Fruit fly (Drosophila melanogaster) whole organism, embryonic: Measurements from ENCODE around the gene lap.
A peak's percentile ranks its signal among the peaks of the same experiment; 100 is the strongest.

Source experiments
- Atf-2 ChIP-seq: fragments of 200-800 bp; sonication (Bioruptor generic); optimal IDR thresholded peaks from 2 replicates; lab custom pipeline; 2016; ENCODE audit warnings: missing biosample characterization, missing genetic modification characterization
- Bteb2 ChIP-seq: fragments of 200-800 bp; sonication (Bioruptor generic); optimal IDR thresholded peaks from 2 replicates; lab custom pipeline; 2016; ENCODE audit warnings: missing biosample characterization, missing genetic modification characterization
- CG11695 ChIP-seq: fragments of 200-800 bp; sonication (Bioruptor generic); IDR thresholded peaks from 3 replicates; pipeline ENCODE4 v1.3.6; 2022; ENCODE audit warnings: missing biosample characterization, missing genetic modification characterization
- CG11696 ChIP-seq: fragments of 200-800 bp; sonication (Bioruptor generic); IDR thresholded peaks from 2 replicates; pipeline ENCODE4 v1.3.6; 2022; ENCODE audit warnings: missing biosample characterization, missing genetic modification characterization
- CG13894 ChIP-seq: fragments of 200-800 bp; sonication (Bioruptor generic); optimal IDR thresholded peaks from 3 replicates; lab custom pipeline; 2018; ENCODE audit warnings: missing biosample characterization, mild to moderate bottlenecking, missing genetic modification characterization, moderate library complexity
- CG14965 ChIP-seq: fragments of 200-800 bp; sonication (Bioruptor generic); optimal IDR thresholded peaks from 2 replicates; lab custom pipeline; 2016; ENCODE audit warnings: missing biosample characterization, missing genetic modification characterization, borderline replicate concordance
- CG1603 ChIP-seq: fragments of 200-800 bp; sonication (Bioruptor generic); optimal IDR thresholded peaks from 2 replicates; lab custom pipeline; 2019; ENCODE audit warnings: missing biosample characterization, mild to moderate bottlenecking, missing genetic modification characterization, moderate library complexity
- CG4424 ChIP-seq: fragments of 200-800 bp; sonication (Bioruptor generic); optimal IDR thresholded peaks from 3 replicates; lab custom pipeline; 2016; ENCODE audit warnings: missing biosample characterization, missing genetic modification characterization
- CG4730 ChIP-seq: fragments of 200-800 bp; sonication (Bioruptor generic); IDR thresholded peaks from 2 replicates; pipeline ENCODE4 v1.3.6; 2022; ENCODE audit warnings: missing biosample characterization, missing genetic modification characterization
- CG6689 ChIP-seq: fragments of 200-800 bp; sonication (Bioruptor generic); IDR thresholded peaks from 2 replicates; pipeline ENCODE4 v1.3.6; 2022; ENCODE audit warnings: missing biosample characterization, missing genetic modification characterization
- CG8089 ChIP-seq: fragments of 200-800 bp; sonication (Bioruptor generic); optimal IDR thresholded peaks from 3 replicates; lab custom pipeline; 2016; ENCODE audit warnings: missing biosample characterization, missing genetic modification characterization
- CG8924 ChIP-seq: fragments of 200-800 bp; optimal IDR thresholded peaks from 3 replicates; lab custom pipeline; 2019; ENCODE audit warnings: missing biosample characterization, mild to moderate bottlenecking, missing genetic modification characterization, moderate library complexity
- CG9727 ChIP-seq: fragments of 200-800 bp; sonication (Bioruptor generic); optimal IDR thresholded peaks from 3 replicates; lab custom pipeline; 2017; ENCODE audit warnings: missing biosample characterization, mild to moderate bottlenecking, missing genetic modification characterization
- CG9932 ChIP-seq: fragments of 200-800 bp; sonication (Bioruptor generic); IDR thresholded peaks from 2 replicates; pipeline ENCODE4 v1.3.6; 2022; ENCODE audit warnings: missing biosample characterization, missing genetic modification characterization
- CHES-1-like ChIP-seq: fragments of 200-800 bp; sonication (Bioruptor generic); optimal IDR thresholded peaks from 2 replicates; lab custom pipeline; 2016; ENCODE audit warnings: missing biosample characterization, missing genetic modification characterization
- CTCF ChIP-seq: fragments of 200-800 bp; sonication (Bioruptor generic); optimal IDR thresholded peaks from 2 replicates; lab custom pipeline; 2017; ENCODE audit warnings: missing biosample characterization, mild to moderate bottlenecking, missing genetic modification characterization, moderate library complexity
- Dfd ChIP-seq, 2 experiments: fragments of >200 bp; optimal IDR thresholded peaks; 2 replicates each; lab custom pipeline; 2017; ENCODE audit warnings: missing biosample characterization in 2 of 2, missing genetic modification characterization in 2 of 2
- Dref ChIP-seq: fragments of 200-800 bp; sonication (Bioruptor generic); IDR thresholded peaks from 2 replicates; pipeline ENCODE4 v1.3.6; 2022; ENCODE audit warnings: missing biosample characterization, missing genetic modification characterization
- Ets65A ChIP-seq: fragments of 200-800 bp; sonication (Bioruptor generic); peaks from one replicate; lab custom pipeline; 2016; ENCODE audit warnings: missing biosample characterization, missing genetic modification characterization
- Hand ChIP-seq: fragments of 200-800 bp; sonication (Bioruptor generic); optimal IDR thresholded peaks from 2 replicates; lab custom pipeline; 2017; ENCODE audit warnings: mild to moderate bottlenecking, missing biosample characterization, missing genetic modification reagents, missing genetic modification characterization
- Hr78 ChIP-seq, 2 experiments: fragments of 200-800 bp in 1 of 2; fragments of >200 bp in 1 of 2; sonication (Bioruptor generic) in 1 of 2; optimal IDR thresholded peaks; 2 replicates each; lab custom pipeline; 2017 to 2019; ENCODE audit warnings: missing biosample characterization in 2 of 2, missing genetic modification characterization in 2 of 2, mild to moderate bottlenecking in 1 of 2, moderate library complexity in 1 of 2
- Lhr ChIP-seq: fragments of 200-800 bp; sonication (Bioruptor generic); optimal IDR thresholded peaks from 3 replicates; lab custom pipeline; 2017; ENCODE audit warnings: mild to moderate bottlenecking, missing biosample characterization, missing genetic modification reagents, missing genetic modification characterization
- Neu2 ChIP-seq: fragments of 200-800 bp; sonication (Bioruptor generic); optimal IDR thresholded peaks from 3 replicates; lab custom pipeline; 2016; ENCODE audit warnings: missing biosample characterization, missing genetic modification characterization, borderline replicate concordance
- cas ChIP-seq: fragments of 200-800 bp; sonication (Bioruptor generic); IDR thresholded peaks from 2 replicates; pipeline ENCODE4 v1.3.6; 2022; ENCODE audit warnings: missing biosample characterization, missing genetic modification characterization
- chif ChIP-seq, 2 experiments: fragments of 200-800 bp; sonication (Bioruptor generic); optimal IDR thresholded peaks; 3 replicates each; lab custom pipeline; 2016; ENCODE audit warnings: missing biosample characterization in 2 of 2, missing genetic modification characterization in 2 of 2
- crc ChIP-seq: fragments of 200-800 bp; sonication (Bioruptor generic); optimal IDR thresholded peaks from 2 replicates; lab custom pipeline; 2016; ENCODE audit warnings: missing biosample characterization, missing genetic modification characterization
- crol ChIP-seq: fragments of 200-800 bp; sonication (Bioruptor generic); IDR thresholded peaks from 2 replicates; pipeline ENCODE4 v1.3.6; 2022; ENCODE audit warnings: missing biosample characterization, missing genetic modification characterization
- eyg ChIP-seq: fragments of 200-800 bp; sonication (Bioruptor generic); optimal IDR thresholded peaks from 3 replicates; lab custom pipeline; 2016; ENCODE audit warnings: missing biosample characterization, missing genetic modification characterization
- fd96Cb ChIP-seq: fragments of 200-800 bp; sonication (Bioruptor generic); optimal IDR thresholded peaks from 2 replicates; lab custom pipeline; 2018; ENCODE audit warnings: missing biosample characterization, mild to moderate bottlenecking, missing genetic modification characterization, moderate library complexity
- grn ChIP-seq: fragments of 200-800 bp; sonication (Bioruptor generic); optimal IDR thresholded peaks from 3 replicates; lab custom pipeline; 2017; ENCODE audit warnings: missing biosample characterization, missing genetic modification characterization
- gsb-n ChIP-seq: fragments of 200-800 bp; sonication (Bioruptor generic); optimal IDR thresholded peaks from 3 replicates; lab custom pipeline; 2018; ENCODE audit warnings: missing biosample characterization, mild to moderate bottlenecking, missing genetic modification characterization
- ham ChIP-seq: fragments of 200-800 bp; sonication (Bioruptor generic); IDR thresholded peaks from 2 replicates; pipeline ENCODE4 v1.3.6; 2022; ENCODE audit warnings: missing biosample characterization, missing genetic modification characterization
- lov ChIP-seq, 2 experiments: fragments of 200-800 bp in 1 of 2; fragments of >200 bp in 1 of 2; sonication (Bioruptor generic) in 1 of 2; IDR thresholded peaks in 1 of 2; optimal IDR thresholded peaks in 1 of 2; 2 replicates in 1 of 2; 3 replicates in 1 of 2; pipeline versions ENCODE4 v1.3.6 to Lab custom; 2017 to 2022; ENCODE audit warnings: missing biosample characterization in 1 of 2, missing genetic modification characterization in 1 of 2
- maf-S ChIP-seq: fragments of 200-800 bp; sonication (Bioruptor generic); optimal IDR thresholded peaks from 2 replicates; lab custom pipeline; 2016; ENCODE audit warnings: missing biosample characterization, missing genetic modification characterization
- nau ChIP-seq: fragments of 200-800 bp; sonication (Bioruptor generic); optimal IDR thresholded peaks from 3 replicates; lab custom pipeline; 2017; ENCODE audit warnings: missing biosample characterization, mild to moderate bottlenecking, missing genetic modification characterization, missing genetic modification reagents
- nerfin-2 ChIP-seq: fragments of 200-800 bp; sonication (Bioruptor generic); IDR thresholded peaks from 2 replicates; pipeline ENCODE4 v1.3.6; 2022; ENCODE audit warnings: missing biosample characterization, missing genetic modification characterization; ENCODE audit not compliant: partially characterized antibody
- onecut ChIP-seq: fragments of 200-800 bp; sonication (Bioruptor generic); IDR thresholded peaks from 2 replicates; pipeline ENCODE4 v1.3.6; 2022; ENCODE audit warnings: missing biosample characterization, missing genetic modification characterization
- prd ChIP-seq, 3 experiments: fragments of >200 bp in 2 of 3; fragments of 200-800 bp in 1 of 3; sonication (Bioruptor generic) in 1 of 3; optimal IDR thresholded peaks in 2 of 3; IDR thresholded peaks in 1 of 3; 2 replicates in 2 of 3; 3 replicates in 1 of 3; pipeline versions ENCODE4 v1.3.6 to Lab custom; 2017 to 2022; ENCODE audit warnings: missing biosample characterization in 1 of 3, missing genetic modification characterization in 1 of 3
- pros ChIP-seq: fragments of 200-800 bp; sonication (Bioruptor generic); optimal IDR thresholded peaks from 3 replicates; lab custom pipeline; 2019; ENCODE audit warnings: missing biosample characterization, mild to moderate bottlenecking, missing genetic modification characterization, moderate library complexity
- ro ChIP-seq: fragments of 200-800 bp; sonication (Bioruptor generic); IDR thresholded peaks from 2 replicates; pipeline ENCODE4 v1.3.6; 2022; ENCODE audit warnings: missing biosample characterization, missing genetic modification characterization
- slbo ChIP-seq: fragments of 200-800 bp; sonication (Bioruptor generic); IDR thresholded peaks from 2 replicates; pipeline ENCODE4 v1.3.6; 2022; ENCODE audit warnings: missing biosample characterization, missing genetic modification characterization
- twi ChIP-seq: fragments of 200-800 bp; optimal IDR thresholded peaks from 2 replicates; lab custom pipeline; 2019; ENCODE audit warnings: missing biosample characterization, mild to moderate bottlenecking, missing genetic modification characterization, moderate library complexity
- unc-4 ChIP-seq: fragments of 200-800 bp; sonication (Bioruptor generic); IDR thresholded peaks from 2 replicates; pipeline ENCODE4 v1.3.6; 2022; ENCODE audit warnings: missing biosample characterization, missing genetic modification characterization; ENCODE audit not compliant: partially characterized antibody
- wek ChIP-seq: fragments of 200-800 bp; sonication (Bioruptor generic); optimal IDR thresholded peaks from 3 replicates; lab custom pipeline; 2018; ENCODE audit warnings: missing biosample characterization, mild to moderate bottlenecking, missing genetic modification characterization, moderate library complexity
- zen ChIP-seq: fragments of 200-800 bp; sonication (Bioruptor generic); optimal IDR thresholded peaks from 3 replicates; lab custom pipeline; 2018; ENCODE audit warnings: missing biosample characterization, mild to moderate bottlenecking, missing genetic modification characterization, moderate library complexity

Gene lap

dm6 chr3R:7137207-7137606 is 49.6 kb upstream of the lap start:
- peak; percentile 92 for TF ChIP-seq Ets65A (GFP tag; lab: Kevin White, UChicago)
- no peak for TF ChIP-seq Lhr (GFP tag; lab: Kevin White, UChicago)

- TF ChIP-seq prd (optimal IDR thresholded peaks at IDR 0.05; lab: Kevin White, UChicago) (no peak), prd (GFP tag; IDR thresholded peaks at IDR 0.05; lab: Robert Waterston, UW) (0 out of 3 replicates have a peak, but pooled peaks have one; percentile 11), pros (GFP tag; lab: Kevin White, UChicago) (peak; percentile 8), onecut (GFP tag; lab: Robert Waterston, UW) (no peak), Ets65A (GFP tag; lab: Kevin White, UChicago) (peak; percentile 65), gsb-n (tag; lab: Kevin White, UChicago) (peak; percentile 87)
These were observed 48.7 kb upstream of the lap start for dm6 chr3R:7138058-7138457.

DNA sequence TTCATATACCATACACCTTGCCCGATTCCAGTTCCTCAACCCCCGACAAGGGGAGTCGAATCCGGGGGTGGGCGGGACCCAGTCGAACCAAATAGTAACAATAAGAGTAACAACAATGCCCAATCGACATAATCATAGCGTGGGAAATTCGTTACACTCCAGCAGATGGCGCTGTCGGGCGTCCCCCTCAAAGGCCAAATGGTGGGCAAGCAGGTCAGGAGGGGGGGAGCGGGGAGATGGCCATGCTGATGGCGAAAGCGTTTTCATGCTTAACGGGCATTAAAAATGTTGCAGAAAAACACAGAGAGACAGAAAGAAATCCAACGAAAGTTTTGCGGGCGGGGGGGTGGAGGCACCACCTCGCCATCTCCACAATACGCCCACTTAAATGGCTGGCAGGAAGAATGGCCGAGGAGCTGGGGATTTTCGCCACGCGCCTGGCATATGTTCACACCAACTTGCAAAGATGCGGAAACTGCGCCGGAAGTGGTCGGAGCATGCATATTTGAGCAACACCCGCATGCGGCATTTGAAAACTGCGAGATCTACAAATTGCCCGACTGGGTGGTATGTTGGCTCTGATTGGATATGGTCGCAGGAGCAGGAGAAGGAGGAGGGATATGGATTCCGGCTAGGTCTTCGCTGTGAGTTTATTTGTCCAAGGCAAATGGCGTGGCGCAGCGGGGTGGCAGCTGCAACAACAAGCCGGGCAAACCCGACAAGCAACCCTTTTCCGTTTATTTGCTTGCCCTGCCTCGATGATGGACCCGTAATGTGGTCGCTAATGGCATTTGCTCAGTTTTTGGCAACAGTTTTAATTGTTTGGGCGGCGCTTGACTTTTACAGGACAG is 47.4 kb upstream of the lap start:
- TF ChIP-seq nerfin-2 (GFP tag; lab: Robert Waterston, UW) (no peak), ro (GFP tag; lab: Robert Waterston, UW) (no peak), CG1603 (tag; lab: Kevin White, UChicago) (no peak), eyg (GFP tag; lab: Kevin White, UChicago) (no peak), crc (no peak), zen (tag; lab: Kevin White, UChicago) (no peak), cas (GFP tag; lab: Robert Waterston, UW) (no peak), CG14965 (no peak), lov (optimal IDR thresholded peaks at IDR 0.05; lab: Kevin White, UChicago) (no peak), lov (GFP tag; IDR thresholded peaks at IDR 0.05; lab: Robert Waterston, UW) (0 out of 3 replicates have a peak, but pooled peaks have one; percentile 12), Atf-2 (GFP tag; lab: Kevin White, UChicago) (no peak), unc-4 (GFP tag; lab: Robert Waterston, UW) (no peak), maf-S (GFP tag; lab: Kevin White, UChicago) (no peak), CG9932 (GFP tag; lab: Robert Waterston, UW) (no peak), CG4730 (GFP tag; lab: Robert Waterston, UW) (no peak), CHES-1-like (GFP tag; lab: Kevin White, UChicago) (no peak), CG8089 (GFP tag; lab: Kevin White, UChicago) (no peak), CG11695 (GFP tag; lab: Robert Waterston, UW) (no peak), fd96Cb (no peak), twi (tag; lab: Kevin White, UChicago) (peak; percentile 37), CG13894 (tag; lab: Kevin White, UChicago) (no peak), grn (no peak), Hand (GFP tag; lab: Kevin White, UChicago) (no peak), CG8924 (tag; lab: Kevin White, UChicago) (no peak), crol (GFP tag; lab: Robert Waterston, UW) (peak; percentile 86), CG9727 (GFP tag; lab: Kevin White, UChicago) (no peak), CG4424 (GFP tag; lab: Kevin White, UChicago) (no peak), CTCF (GFP tag; lab: Kevin White, UChicago) (peak; percentile 85), Hr78 (GFP tag; optimal IDR thresholded peaks at IDR 0.05; lab: Kevin White, UChicago) (no peak), ham (GFP tag; lab: Robert Waterston, UW) (no peak), Bteb2 (GFP tag; lab: Kevin White, UChicago) (no peak), CG11696 (GFP tag; lab: Robert Waterston, UW) (no peak), slbo (GFP tag; lab: Robert Waterston, UW) (no peak), nau (GFP tag; lab: Kevin White, UChicago) (no peak), Dfd (GFP tag; optimal IDR thresholded peaks at IDR 0.05; lab: Kevin White, UChicago) (no peak), wek (GFP tag; lab: Kevin White, UChicago) (no peak), CG6689 (no peak), Neu2 (GFP tag; lab: Kevin White, UChicago) (no peak), chif (GFP tag; optimal IDR thresholded peaks at IDR 0.05; lab: Kevin White, UChicago) (no peak), Dref (no peak)
